Worm (Caenorhabditis elegans): ENCODE measurements around the gene ZK1127.5.

- TF ChIP-seq egl-27 (tag; optimal IDR thresholded peaks at IDR 0.05) (no peak), ztf-11 (tag; optimal IDR thresholded peaks at IDR 0.05) (no peak), nhr-43 (tag; optimal IDR thresholded peaks at IDR 0.05; ENCODE audit: poor library complexity, severe bottlenecking) (no peak), nhr-12 (tag; optimal IDR thresholded peaks at IDR 0.05) (no peak), R02D3.7 (tag; optimal IDR thresholded peaks at IDR 0.05) (no peak), mdl-1 (tag; optimal IDR thresholded peaks at IDR 0.05) (no peak)
Measured at ce11 chrII:7024897-7025852, 25.3 kb upstream of the ZK1127.5 start, which contains the start of gene znf-598.

Data from whole organism, L3 larva.